Fruit fly (Drosophila melanogaster): ENCODE results near the gene Ubr3.

Gene Ubr3

DNA sequence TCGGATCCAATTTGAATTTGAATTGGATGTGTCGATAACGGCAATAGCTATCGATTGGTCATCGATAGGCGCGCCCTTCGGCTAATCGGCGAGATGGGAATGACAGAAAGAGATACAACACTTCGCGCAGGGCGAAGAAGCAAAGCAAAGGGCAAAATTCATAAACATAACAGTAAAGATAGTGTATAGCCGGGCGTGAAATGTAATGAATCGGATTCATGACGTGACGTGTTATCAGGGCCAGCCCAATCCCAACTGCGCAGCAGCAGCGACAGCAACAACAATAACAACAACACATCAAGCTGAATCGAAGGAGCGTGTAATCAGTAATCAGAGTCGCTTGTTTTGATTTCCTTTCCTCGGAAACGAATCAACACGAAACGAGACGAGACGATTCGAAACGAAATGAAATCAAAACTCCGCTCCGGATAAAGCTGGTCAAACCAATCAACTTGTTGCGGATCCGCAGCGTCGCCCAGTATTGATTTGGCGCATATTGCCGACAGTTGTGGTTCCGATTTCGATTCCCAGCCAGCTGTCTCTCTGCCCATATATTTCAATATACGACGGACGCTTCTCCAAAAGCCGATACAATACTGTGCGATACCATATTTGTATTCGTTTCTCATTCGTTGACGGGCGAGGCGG, 23.6 kb upstream of the Ubr3 start, which contains the start of gene snz (continued):
- TF ChIP-seq shn (GFP tag; optimal IDR thresholded peaks at IDR 0.05) (no peak), CG6254 (GFP tag; optimal IDR thresholded peaks at IDR 0.05) (no peak), Xbp1 (GFP tag; optimal IDR thresholded peaks at IDR 0.05) (peak; percentile 5), chif (GFP tag; optimal IDR thresholded peaks at IDR 0.05) (no peak), trh (GFP tag; optimal IDR thresholded peaks at IDR 0.05) (no peak), sima (GFP tag; optimal IDR thresholded peaks at IDR 0.05) (no peak), CG5953 (GFP tag; IDR thresholded peaks at IDR 0.05) (no peak), bigmax (GFP tag; optimal IDR thresholded peaks at IDR 0.05) (no peak), CG11560 (tag; IDR thresholded peaks at IDR 0.05) (no peak), lola (GFP tag; optimal IDR thresholded peaks at IDR 0.05) (no peak), dmrt99B (tag; optimal IDR thresholded peaks at IDR 0.05) (no peak), slp2 (GFP tag; optimal IDR thresholded peaks at IDR 0.05) (no peak), peb (GFP tag; IDR thresholded peaks at IDR 0.05) (no peak), cas (GFP tag; IDR thresholded peaks at IDR 0.05) (no peak), CG18619 (GFP tag; optimal IDR thresholded peaks at IDR 0.05) (no peak), grau (tag; optimal IDR thresholded peaks at IDR 0.05) (no peak), H15 (GFP tag; IDR thresholded peaks at IDR 0.05) (no peak), corto (GFP tag; optimal IDR thresholded peaks at IDR 0.05) (no peak), al (GFP tag; IDR thresholded peaks at IDR 0.05) (no peak), CG4617 (GFP tag; optimal IDR thresholded peaks at IDR 0.05; ENCODE audit: borderline replicate concordance) (no peak), otp (GFP tag; IDR thresholded peaks at IDR 0.05) (no peak), CG6791 (GFP tag; IDR thresholded peaks at IDR 0.05; ENCODE audit: partially characterized antibody) (peak; percentile 81), slou (GFP tag; optimal IDR thresholded peaks at IDR 0.05) (no peak), Dll (GFP tag; IDR thresholded peaks at IDR 0.05; ENCODE audit: partially characterized antibody) (peak; percentile 77), CG6683 (GFP tag; optimal IDR thresholded peaks at IDR 0.05) (no peak), lab (GFP tag; optimal IDR thresholded peaks at IDR 0.05) (peak; percentile 46), sisA (GFP tag; IDR thresholded peaks at IDR 0.05) (no peak), NFAT (GFP tag; IDR thresholded peaks at IDR 0.05) (no peak), CG18262 (tag; optimal IDR thresholded peaks at IDR 0.05) (no peak), fd102C (GFP tag; optimal IDR thresholded peaks at IDR 0.05) (no peak), Oaz (GFP tag; IDR thresholded peaks at IDR 0.05) (no peak), Poxn (GFP tag; IDR thresholded peaks at IDR 0.05) (no peak), CG3847 (GFP tag; IDR thresholded peaks at IDR 0.05) (no peak), vvl (GFP tag; IDR thresholded peaks at IDR 0.05) (no peak), Drgx (GFP tag; IDR thresholded peaks at IDR 0.05) (no peak), CG11093 (GFP tag; IDR thresholded peaks at IDR 0.05) (no peak), sens-2 (GFP tag; IDR thresholded peaks at IDR 0.05) (no peak), mam (GFP tag; optimal IDR thresholded peaks at IDR 0.05) (no peak), CG32532 (GFP tag; IDR thresholded peaks at IDR 0.05) (no peak), Opbp (GFP tag; IDR thresholded peaks at IDR 0.05; ENCODE audit: partially characterized antibody) (peak; percentile 74; the same call in 2 of the 3 replicates), Eip74EF (GFP tag; optimal IDR thresholded peaks at IDR 0.05) (no peak), CoRest (tag; optimal IDR thresholded peaks at IDR 0.05) (peak; percentile 23), Atf3 (GFP tag; optimal IDR thresholded peaks at IDR 0.05) (no peak), tx (GFP tag; optimal IDR thresholded peaks at IDR 0.05) (no peak), Doc2 (GFP tag; IDR thresholded peaks at IDR 0.05) (no peak), CG12219 (GFP tag; optimal IDR thresholded peaks at IDR 0.05) (no peak), cato (GFP tag; optimal IDR thresholded peaks at IDR 0.05; ENCODE audit: borderline replicate concordance) (no peak), CG6175 (GFP tag; IDR thresholded peaks at IDR 0.05) (no peak), CG30431 (GFP tag; optimal IDR thresholded peaks at IDR 0.05) (no peak), NK7.1 (GFP tag; optimal IDR thresholded peaks at IDR 0.05) (no peak), CG2199 (GFP tag; IDR thresholded peaks at IDR 0.05) (0 out of 3 replicates have a peak, but pooled peaks have one; percentile 41)

All from whole organism, embryonic.